Worm (Caenorhabditis elegans) whole organism, young adult: ENCODE data around the gene C27D8.2.

ENCODE experiments used
- C06A6.2 ChIP-seq: fragments of 200-800 bp; sonication (Bioruptor generic); conservative IDR thresholded peaks from 2 replicates; pipeline ENCODE4 v1.3.6; 2022; ENCODE audit warnings: missing genetic modification characterization, missing compliant biosample characterization
- C17E4.6 ChIP-seq: fragments of 200-800 bp; sonication (Bioruptor generic); IDR thresholded peaks from 2 replicates; pipeline ENCODE4 v1.3.6; 2022; ENCODE audit warnings: missing genetic modification reagents, missing genetic modification characterization, missing compliant biosample characterization
- F10E7.11 ChIP-seq: sonication (generic microtip); optimal IDR thresholded peaks from 2 replicates; lab custom pipeline; 2017; ENCODE audit warnings: mild to moderate bottlenecking, missing genetic modification characterization, moderate library complexity, missing compliant biosample characterization
- F23B12.7 ChIP-seq: sonication (generic microtip); optimal IDR thresholded peaks from 2 replicates; lab custom pipeline; 2017; ENCODE audit warnings: missing genetic modification characterization, mild to moderate bottlenecking, missing compliant biosample characterization, antibody characterized with exemption, moderate library complexity; ENCODE audit not compliant: insufficient read depth
- F49E8.2 ChIP-seq: sonication (generic microtip); optimal IDR thresholded peaks from 3 replicates; lab custom pipeline; 2017; ENCODE audit warnings: missing genetic modification characterization, mild to moderate bottlenecking, missing compliant biosample characterization, antibody characterized with exemption, moderate library complexity; ENCODE audit not compliant: insufficient read depth
- F55B11.4 ChIP-seq: sonication (generic microtip); optimal IDR thresholded peaks from 2 replicates; lab custom pipeline; 2016; ENCODE audit warnings: missing compliant biosample characterization, missing genetic modification characterization, borderline replicate concordance; ENCODE audit not compliant: insufficient read depth
- K12H6.12 ChIP-seq: fragments of 200-800 bp; sonication (Bioruptor generic); optimal IDR thresholded peaks from 2 replicates; lab custom pipeline; 2018; ENCODE audit warnings: mild to moderate bottlenecking, missing genetic modification characterization, missing compliant biosample characterization
- Y56A3A.18 ChIP-seq: fragments of 200-800 bp; sonication (Bioruptor generic); IDR thresholded peaks from 2 replicates; pipeline ENCODE4 v1.3.6; 2022; ENCODE audit warnings: missing genetic modification reagents, missing genetic modification characterization, missing compliant biosample characterization
- Y67H2A.10 ChIP-seq: fragments of 200-800 bp; sonication (Bioruptor generic); conservative IDR thresholded peaks from 2 replicates; pipeline ENCODE4 v1.3.6; 2022; ENCODE audit warnings: missing genetic modification reagents, missing genetic modification characterization, missing compliant biosample characterization
- akir-1 ChIP-seq: fragments of 200-800 bp; sonication (Bioruptor generic); optimal IDR thresholded peaks from 2 replicates; lab custom pipeline; 2018; ENCODE audit warnings: mild to moderate bottlenecking, missing genetic modification characterization, moderate library complexity, missing compliant biosample characterization
- aptf-2 ChIP-seq: fragments of 200-800 bp; sonication (Bioruptor generic); conservative IDR thresholded peaks from 2 replicates; pipeline ENCODE4 v1.3.6; 2022; ENCODE audit warnings: missing genetic modification reagents, missing genetic modification characterization, missing compliant biosample characterization
- bed-1 ChIP-seq: fragments of 200-800 bp; sonication (Bioruptor generic); IDR thresholded peaks from 2 replicates; pipeline ENCODE4 v1.3.6; 2022; ENCODE audit warnings: missing genetic modification reagents, missing genetic modification characterization, missing compliant biosample characterization
- cebp-1 ChIP-seq, 2 experiments: fragments of 200-800 bp in 1 of 2; sonication (Bioruptor generic) in 1 of 2; sonication (generic microtip) in 1 of 2; IDR thresholded peaks in 1 of 2; optimal IDR thresholded peaks in 1 of 2; 2 replicates each; pipeline versions ENCODE4 v1.3.6 to Lab custom; 2017 to 2022; ENCODE audit warnings: missing compliant biosample characterization in 2 of 2, missing genetic modification characterization in 2 of 2, mild to moderate bottlenecking in 1 of 2, missing genetic modification reagents in 1 of 2, moderate library complexity in 1 of 2
- cebp-2 ChIP-seq: fragments of 200-800 bp; sonication (Bioruptor generic); IDR thresholded peaks from 2 replicates; pipeline ENCODE4 v1.3.6; 2022; ENCODE audit warnings: missing genetic modification characterization, missing compliant biosample characterization
- die-1 ChIP-seq: sonication (generic microtip); optimal IDR thresholded peaks from 2 replicates; lab custom pipeline; 2016; ENCODE audit warnings: missing genotype, mild to moderate bottlenecking, missing genetic modification characterization, missing compliant biosample characterization
- dpff-1 ChIP-seq: sonication (generic microtip); optimal IDR thresholded peaks from 2 replicates; lab custom pipeline; 2017; ENCODE audit warnings: mild to moderate bottlenecking, missing genetic modification characterization, missing compliant biosample characterization
- dpl-1 ChIP-seq: fragments of 150-350 bp; optimal IDR thresholded peaks from 2 replicates; lab custom pipeline; 2014; ENCODE audit warnings: missing biosample characterization, missing genetic modification reagents, missing genetic modification characterization
- efl-1 ChIP-seq: fragments of 150-350 bp; optimal IDR thresholded peaks from 2 replicates; lab custom pipeline; 2014; ENCODE audit warnings: missing biosample characterization, missing genetic modification reagents, missing genetic modification characterization
- egl-18 ChIP-seq: fragments of 200-800 bp; sonication (Bioruptor generic); IDR thresholded peaks from 2 replicates; pipeline ENCODE4 v1.3.6; 2022; ENCODE audit warnings: missing genetic modification reagents, missing genetic modification characterization, missing compliant biosample characterization
- egl-44 ChIP-seq: fragments of 200-800 bp; sonication (Bioruptor generic); IDR thresholded peaks from 2 replicates; pipeline ENCODE4 v1.3.6; 2022; ENCODE audit warnings: missing genetic modification reagents, missing genetic modification characterization, missing compliant biosample characterization
- ets-4 ChIP-seq: fragments of 200-800 bp; sonication (Bioruptor generic); optimal IDR thresholded peaks from 2 replicates; lab custom pipeline; 2018; ENCODE audit warnings: mild to moderate bottlenecking, missing genetic modification characterization, missing compliant biosample characterization
- hrde-1 ChIP-seq: sonication (generic microtip); optimal IDR thresholded peaks from 2 replicates; lab custom pipeline; 2016; ENCODE audit warnings: missing genetic modification characterization, mild to moderate bottlenecking, missing compliant biosample characterization, moderate library complexity, missing genotype, missing genetic modification reagents, borderline replicate concordance
- let-607 ChIP-seq, 2 experiments: fragments of 200-800 bp in 1 of 2; sonication (Bioruptor generic) in 1 of 2; sonication (generic microtip) in 1 of 2; optimal IDR thresholded peaks; 2 replicates each; lab custom pipeline; 2016 to 2018; ENCODE audit warnings: mild to moderate bottlenecking in 2 of 2, missing compliant biosample characterization in 2 of 2, missing genetic modification characterization in 2 of 2, moderate library complexity in 2 of 2, missing genotype in 1 of 2
- lin-35 ChIP-seq, 3 experiments: fragments of 150-350 bp in 2 of 3; sonication (generic microtip) in 1 of 3; optimal IDR thresholded peaks; 2 replicates each; lab custom pipeline; 2014 to 2018; ENCODE audit warnings: missing biosample characterization in 3 of 3, missing genetic modification characterization in 3 of 3, missing genetic modification reagents in 3 of 3
- lin-54 ChIP-seq: fragments of 200-800 bp; sonication (Bioruptor generic); optimal IDR thresholded peaks from 2 replicates; lab custom pipeline; 2018; ENCODE audit warnings: mild to moderate bottlenecking, missing genetic modification characterization, missing compliant biosample characterization
- nfya-2 ChIP-seq: fragments of 200-800 bp; sonication (Bioruptor generic); IDR thresholded peaks from 2 replicates; pipeline ENCODE4 v1.3.6; 2022; ENCODE audit warnings: missing genetic modification reagents, missing genetic modification characterization, missing compliant biosample characterization
- nhr-120 ChIP-seq: fragments of 200-800 bp; sonication (Bioruptor generic); IDR thresholded peaks from 2 replicates; pipeline ENCODE4 v1.3.6; 2022; ENCODE audit warnings: missing genetic modification characterization, missing compliant biosample characterization
- nhr-80 ChIP-seq: sonication (generic microtip); optimal IDR thresholded peaks from 2 replicates; lab custom pipeline; 2016; ENCODE audit warnings: missing genetic modification characterization, missing compliant biosample characterization
- nhr-90 ChIP-seq: sonication (generic microtip); optimal IDR thresholded peaks from 2 replicates; lab custom pipeline; 2016; ENCODE audit warnings: missing genotype, mild to moderate bottlenecking, missing genetic modification characterization, missing compliant biosample characterization
- pbrm-1 ChIP-seq: fragments of 200-800 bp; sonication (Bioruptor generic); IDR thresholded peaks from 2 replicates; pipeline ENCODE4 v1.3.6; 2022; ENCODE audit warnings: missing genetic modification reagents, missing genetic modification characterization, missing compliant biosample characterization
- sea-2 ChIP-seq: fragments of 200-800 bp; sonication (Bioruptor generic); IDR thresholded peaks from 2 replicates; pipeline ENCODE4 v1.3.6; 2022; ENCODE audit warnings: missing genetic modification characterization, missing compliant biosample characterization
- snpc-1.3 ChIP-seq: sonication (generic microtip); optimal IDR thresholded peaks from 2 replicates; lab custom pipeline; 2017; ENCODE audit warnings: missing genetic modification characterization, mild to moderate bottlenecking, missing compliant biosample characterization, antibody characterized with exemption, moderate library complexity, missing genotype, missing genetic modification reagents; ENCODE audit not compliant: insufficient read depth
- snpc-3.4 ChIP-seq: sonication (generic microtip); optimal IDR thresholded peaks from 2 replicates; lab custom pipeline; 2017; ENCODE audit warnings: missing genetic modification characterization, mild to moderate bottlenecking, missing compliant biosample characterization, antibody characterized with exemption, moderate library complexity, missing genotype, missing genetic modification reagents
- somi-1 ChIP-seq: fragments of 200-800 bp; sonication (Bioruptor generic); optimal IDR thresholded peaks from 2 replicates; lab custom pipeline; 2018; ENCODE audit warnings: mild to moderate bottlenecking, missing genetic modification characterization, missing compliant biosample characterization
- tlf-1 ChIP-seq: fragments of 200-800 bp; sonication (Bioruptor generic); optimal IDR thresholded peaks from 2 replicates; lab custom pipeline; 2018; ENCODE audit warnings: mild to moderate bottlenecking, missing genetic modification characterization, missing compliant biosample characterization
- unc-130 ChIP-seq: sonication (generic microtip); optimal IDR thresholded peaks from 2 replicates; lab custom pipeline; 2016; ENCODE audit warnings: missing genetic modification reagents, missing genetic modification characterization, missing compliant biosample characterization
- unc-62 ChIP-seq: fragments of 150-350 bp; optimal IDR thresholded peaks from 2 replicates; lab custom pipeline; 2014; ENCODE audit warnings: missing biosample characterization, missing genetic modification reagents, missing genetic modification characterization
- ztf-25 ChIP-seq: fragments of 200-800 bp; sonication (Bioruptor generic); IDR thresholded peaks from 2 replicates; pipeline ENCODE4 v1.3.6; 2022; ENCODE audit warnings: missing genetic modification reagents, missing genetic modification characterization, missing compliant biosample characterization

Gene C27D8.2

ce11 chrIV:12689709-12690142, 21.3 kb upstream of the C27D8.2 start (continued):
- TF ChIP-seq F10E7.11 (tag; lab: Kevin White, UChicago) (no peak), Y56A3A.18 (GFP tag; lab: Robert Waterston, UW) (no peak), snpc-3.4 (tag; lab: Kevin White, UChicago) (no peak), K12H6.12 (tag; lab: Kevin White, UChicago) (no peak), aptf-2 (GFP tag; lab: Robert Waterston, UW) (no peak), unc-130 (GFP tag; lab: Kevin White, UChicago) (no peak), ets-4 (GFP tag; lab: Kevin White, UChicago) (peak; percentile 97), akir-1 (no peak), C17E4.6 (GFP tag; lab: Robert Waterston, UW) (no peak), lin-54 (peak; percentile 35), cebp-1 (GFP tag; IDR thresholded peaks at IDR 0.05; lab: Robert Waterston, UW) (no peak), cebp-1 (tag; optimal IDR thresholded peaks at IDR 0.05; lab: Kevin White, UChicago) (peak; percentile 53), F49E8.2 (no peak)
- TF ChIP-seq, all 124 proteins: peak for 19

- TF ChIP-seq efl-1 (GFP tag; lab: Kevin White, UChicago) (no peak), hrde-1 (tag; lab: Kevin White, UChicago) (no peak), let-607 (tag; optimal IDR thresholded peaks at IDR 0.05; lab: Kevin White, UChicago) (no peak), dpl-1 (no peak), Y67H2A.10 (GFP tag; lab: Robert Waterston, UW) (no peak), cebp-1 (GFP tag; IDR thresholded peaks at IDR 0.05; lab: Robert Waterston, UW) (no peak), cebp-1 (tag; optimal IDR thresholded peaks at IDR 0.05; lab: Kevin White, UChicago) (peak; percentile 3), C17E4.6 (GFP tag; lab: Robert Waterston, UW) (no peak), nhr-80 (tag; lab: Kevin White, UChicago) (peak; percentile 84)
- TF ChIP-seq, all 124 proteins: peak for 2
These were observed 12.1 kb upstream of the C27D8.2 start for ce11 chrIV:12698880-12699279.

- TF ChIP-seq pbrm-1 (GFP tag; lab: Robert Waterston, UW): no peak
- TF ChIP-seq nhr-80 (tag; lab: Kevin White, UChicago): peak; percentile 87
These were observed 10.8 kb upstream of the C27D8.2 start for ce11 chrIV:12700204-12700603.

DNA sequence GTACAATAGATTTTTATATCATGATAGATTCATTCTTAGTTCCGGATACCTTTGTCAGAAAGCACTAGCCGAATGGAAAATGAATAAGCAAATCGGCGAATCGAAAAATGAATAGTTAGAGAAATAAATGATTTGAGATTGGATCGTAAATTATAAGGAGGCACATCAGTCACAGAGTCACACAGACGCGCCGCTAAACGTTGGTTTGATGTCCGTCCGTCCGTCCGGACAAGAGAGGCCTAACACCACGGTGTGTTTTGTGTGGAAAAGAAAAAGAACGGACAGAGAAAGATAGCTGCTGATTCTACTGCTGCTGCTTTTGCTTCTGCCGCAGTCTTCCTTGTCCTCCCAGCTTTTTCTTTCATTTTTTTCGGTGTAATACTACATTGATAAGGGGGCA, 10.1 kb upstream of the C27D8.2 start:
- TF ChIP-seq tlf-1 (GFP tag; lab: Kevin White, UChicago) (no peak), cebp-2 (GFP tag; lab: Robert Waterston, UW) (no peak), unc-62 (GFP tag; lab: Kevin White, UChicago) (no peak), nhr-80 (tag; lab: Kevin White, UChicago) (peak; percentile 0)

DNA sequence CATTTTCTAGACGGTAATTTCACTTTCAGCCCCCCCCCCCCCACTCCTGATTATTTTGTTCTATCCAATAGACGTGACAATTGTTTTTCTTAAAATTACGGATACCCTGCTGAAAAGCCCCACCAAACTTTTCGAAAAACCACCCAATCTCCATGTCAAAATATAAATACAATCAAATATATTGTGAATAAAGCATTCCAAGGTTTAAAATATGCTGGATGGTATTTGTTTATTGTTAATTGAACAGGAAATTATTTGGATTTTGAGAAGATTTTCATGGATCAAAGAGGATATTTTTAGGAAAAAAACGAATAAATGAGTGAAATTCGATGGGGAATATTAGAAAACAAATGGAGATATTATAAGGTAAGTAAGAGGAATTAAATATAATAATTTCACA, 7.2 kb upstream of the C27D8.2 start, which contains the start of gene C27D8.4:
TSS of gene C27D8.4 (plus strand) at position 301 of the 400 bp plus-strand sequence.
- no peak for TF ChIP-seq egl-18 (GFP tag; lab: Robert Waterston, UW)
- no peak for TF ChIP-seq ztf-25

- TF ChIP-seq snpc-3.4 (tag; lab: Kevin White, UChicago) (no peak), lin-35 (GFP tag; optimal IDR thresholded peaks at IDR 0.05; lab: Kevin White, UChicago) (no peak), bed-1 (GFP tag; lab: Robert Waterston, UW) (no peak), sea-2 (GFP tag; lab: Robert Waterston, UW) (no peak), nhr-90 (no peak), nfya-2 (GFP tag; lab: Robert Waterston, UW) (no peak), tlf-1 (GFP tag; lab: Kevin White, UChicago) (no peak), cebp-2 (GFP tag; lab: Robert Waterston, UW) (no peak), somi-1 (no peak), C06A6.2 (GFP tag; lab: Robert Waterston, UW) (no peak), die-1 (tag; lab: Kevin White, UChicago) (no peak), dpff-1 (tag; lab: Kevin White, UChicago) (no peak), F55B11.4 (no peak), F23B12.7 (tag; lab: Kevin White, UChicago) (no peak), Y56A3A.18 (GFP tag; lab: Robert Waterston, UW) (no peak), nhr-120 (GFP tag; lab: Robert Waterston, UW) (no peak), snpc-1.3 (tag; lab: Kevin White, UChicago) (no peak), egl-44 (GFP tag; lab: Robert Waterston, UW) (no peak)
These were observed 627 bp downstream of the C27D8.2 start, which contains the start of gene C27D8.3 for ce11 chrIV:12711644-12712043. C27D8.3 (minus strand) TSS chrIV:12711744.
